Worm (Caenorhabditis elegans) whole organism, L4 larva: Measurements from ENCODE around the gene Y45G12B.2.

Experiments used
- Y48G9A.11 ChIP-seq: fragments of 200-800 bp; sonication (Bioruptor generic); IDR thresholded peaks from 2 replicates; pipeline ENCODE4 v1.3.6; 2022; ENCODE audit warnings: missing genetic modification reagents, missing genetic modification characterization, missing compliant biosample characterization
- Y75B8A.6 ChIP-seq: fragments of 200-800 bp; sonication (Bioruptor generic); IDR thresholded peaks from 2 replicates; pipeline ENCODE4 v1.3.6; 2022; ENCODE audit warnings: missing genetic modification reagents, missing genetic modification characterization, missing compliant biosample characterization
- ZK546.5 ChIP-seq, 2 experiments: sonication (generic microtip); optimal IDR thresholded peaks; 2 replicates each; lab custom pipeline; 2017; ENCODE audit warnings: missing biosample characterization in 2 of 2, missing genetic modification characterization in 2 of 2
- aha-1 ChIP-seq: fragments of 150-350 bp; peaks from one replicate; lab custom pipeline; 2014; ENCODE audit warnings: missing biosample characterization, missing genetic modification characterization
- ama-1 ChIP-seq: fragments of 150-350 bp; optimal IDR thresholded peaks from 2 replicates; lab custom pipeline; 2014; ENCODE audit warnings: inconsistent platforms, mixed read lengths
- dmd-9 ChIP-seq: fragments of 200-800 bp; sonication (Bioruptor generic); IDR thresholded peaks from 2 replicates; pipeline ENCODE4 v1.3.6; 2022; ENCODE audit warnings: missing genetic modification reagents, missing genetic modification characterization, missing compliant biosample characterization
- dpl-1 ChIP-seq: fragments of 150-350 bp; optimal IDR thresholded peaks from 2 replicates; lab custom pipeline; 2014; ENCODE audit warnings: missing biosample characterization, missing genetic modification reagents, missing genetic modification characterization
- egl-27 ChIP-seq: sonication (generic microtip); optimal IDR thresholded peaks from 3 replicates; lab custom pipeline; 2017; ENCODE audit warnings: missing biosample characterization, missing genetic modification reagents, missing genetic modification characterization
- gei-8 ChIP-seq: fragments of 200-800 bp; sonication (Bioruptor generic); optimal IDR thresholded peaks from 2 replicates; lab custom pipeline; 2018; ENCODE audit warnings: mild to moderate bottlenecking, missing genetic modification characterization, missing compliant biosample characterization
- lim-7 ChIP-seq: fragments of 200-800 bp; sonication (Bioruptor generic); IDR thresholded peaks from 2 replicates; pipeline ENCODE4 v1.3.6; 2022; ENCODE audit warnings: missing genetic modification characterization, missing compliant biosample characterization
- lin-39 ChIP-seq: fragments of 150-350 bp; optimal IDR thresholded peaks from 2 replicates; lab custom pipeline; 2014; ENCODE audit warnings: missing biosample characterization, missing genetic modification reagents, missing genetic modification characterization
- lir-3 ChIP-seq: sonication (generic microtip); optimal IDR thresholded peaks from 2 replicates; lab custom pipeline; 2016; ENCODE audit warnings: mild to moderate bottlenecking, missing genetic modification characterization, missing compliant biosample characterization
- mdl-1 ChIP-seq, 2 experiments: fragments of 150-350 bp in 1 of 2; sonication (generic microtip) in 1 of 2; optimal IDR thresholded peaks; 2 replicates each; lab custom pipeline; 2014 to 2017; ENCODE audit warnings: missing biosample characterization in 2 of 2, missing genetic modification characterization in 2 of 2
- mep-1 ChIP-seq: fragments of 150-350 bp; sonication (generic microtip); optimal IDR thresholded peaks from 3 replicates; lab custom pipeline; 2014; ENCODE audit warnings: missing biosample characterization, missing genetic modification characterization
- mes-2 ChIP-seq: sonication (generic microtip); optimal IDR thresholded peaks from 2 replicates; lab custom pipeline; 2016; ENCODE audit warnings: missing genotype, mild to moderate bottlenecking, missing genetic modification characterization, missing compliant biosample characterization; ENCODE audit not compliant: poor library complexity, severe bottlenecking
- nhr-237 ChIP-seq: sonication (generic microtip); optimal IDR thresholded peaks from 2 replicates; lab custom pipeline; 2017; ENCODE audit warnings: missing biosample characterization, missing genetic modification characterization
- nhr-28 ChIP-seq: fragments of 150-350 bp; optimal IDR thresholded peaks from 2 replicates; lab custom pipeline; 2014; ENCODE audit warnings: missing biosample characterization, missing genetic modification characterization
- nhr-42 ChIP-seq: fragments of 200-800 bp; sonication (Bioruptor generic); IDR thresholded peaks from 2 replicates; pipeline ENCODE4 v1.3.6; 2022; ENCODE audit warnings: missing genetic modification characterization, missing compliant biosample characterization
- pha-4 ChIP-seq, 2 experiments: fragments of 150-350 bp in 1 of 2; fragments of 200-800 bp in 1 of 2; sonication (Bioruptor generic) in 1 of 2; IDR thresholded peaks in 1 of 2; optimal IDR thresholded peaks in 1 of 2; 2 replicates each; pipeline versions ENCODE4 v1.3.6 to Lab custom; 2014 to 2022; ENCODE audit warnings: missing genetic modification characterization in 2 of 2, missing genetic modification reagents in 2 of 2, missing biosample characterization in 1 of 2, missing compliant biosample characterization in 1 of 2
- pqm-1 ChIP-seq: sonication (generic microtip); optimal IDR thresholded peaks from 2 replicates; lab custom pipeline; 2017; ENCODE audit warnings: missing biosample characterization, missing genetic modification characterization
- sdz-12 ChIP-seq: fragments of 200-800 bp; sonication (Bioruptor generic); optimal IDR thresholded peaks from 2 replicates; lab custom pipeline; 2018; ENCODE audit warnings: mild to moderate bottlenecking, missing genetic modification characterization, missing compliant biosample characterization
- set-16 ChIP-seq: fragments of 200-800 bp; sonication (Bioruptor generic); IDR thresholded peaks from 2 replicates; pipeline ENCODE4 v1.3.6; 2022; ENCODE audit warnings: missing genetic modification reagents, missing genetic modification characterization, missing compliant biosample characterization
- snpc-4 ChIP-seq: fragments of 150-350 bp; optimal IDR thresholded peaks from 2 replicates; lab custom pipeline; 2014; ENCODE audit warnings: missing biosample characterization, missing genetic modification characterization
- spr-1 ChIP-seq: sonication (generic microtip); optimal IDR thresholded peaks from 2 replicates; lab custom pipeline; 2016; ENCODE audit warnings: mild to moderate bottlenecking, missing genetic modification characterization, missing compliant biosample characterization
- tag-97 ChIP-seq: fragments of 200-800 bp; sonication (Bioruptor generic); IDR thresholded peaks from 2 replicates; pipeline ENCODE4 v1.3.6; 2022; ENCODE audit warnings: missing genetic modification characterization, missing compliant biosample characterization
- tra-1 ChIP-seq: fragments of 200-800 bp; sonication (Bioruptor generic); IDR thresholded peaks from 2 replicates; pipeline ENCODE4 v1.3.6; 2022; ENCODE audit warnings: missing genetic modification reagents, missing genetic modification characterization, missing compliant biosample characterization
- unc-130 ChIP-seq: sonication (generic microtip); optimal IDR thresholded peaks from 2 replicates; lab custom pipeline; 2016; ENCODE audit warnings: missing genetic modification reagents, missing genetic modification characterization, missing compliant biosample characterization
- vab-7 ChIP-seq: fragments of 200-800 bp; sonication (Bioruptor generic); IDR thresholded peaks from 2 replicates; pipeline ENCODE4 v1.3.6; 2022; ENCODE audit warnings: missing genetic modification reagents, missing genetic modification characterization, missing compliant biosample characterization
- zfp-2 ChIP-seq: sonication (generic microtip); optimal IDR thresholded peaks from 2 replicates; lab custom pipeline; 2016; ENCODE audit warnings: mild to moderate bottlenecking, missing genetic modification characterization, missing compliant biosample characterization
- zfp-3 ChIP-seq: fragments of 200-800 bp; sonication (Bioruptor generic); conservative IDR thresholded peaks from 2 replicates; pipeline ENCODE4 v1.3.6; 2022; ENCODE audit warnings: missing genetic modification reagents, missing genetic modification characterization, missing compliant biosample characterization
- zip-11 ChIP-seq: fragments of 200-800 bp; sonication (Bioruptor generic); IDR thresholded peaks from 2 replicates; pipeline ENCODE4 v1.3.6; 2022; ENCODE audit warnings: missing genetic modification characterization, missing compliant biosample characterization
- zip-2 ChIP-seq: fragments of 150-350 bp; optimal IDR thresholded peaks from 2 replicates; lab custom pipeline; 2014; ENCODE audit warnings: missing biosample characterization, missing genetic modification characterization
- ztf-11 ChIP-seq: fragments of 150-350 bp; optimal IDR thresholded peaks from 2 replicates; lab custom pipeline; 2014; ENCODE audit warnings: missing biosample characterization, missing genetic modification characterization

Gene Y45G12B.2

ce11 chrV:2738174-2738573 is 43.6 kb downstream of the Y45G12B.2 start, which contains the start of gene srg-56:
srg-56 (minus strand) TSS chrV:2738274.
- TF ChIP-seq lir-3 (no peak), tag-97 (GFP tag; lab: Robert Waterston, UW) (no peak), zfp-3 (no peak), spr-1 (tag; lab: Kevin White, UChicago) (no peak), dmd-9 (no peak), vab-7 (no peak), sdz-12 (GFP tag; lab: Kevin White, UChicago) (no peak), ztf-11 (no peak), mes-2 (tag; lab: Kevin White, UChicago) (no peak), egl-27 (tag; lab: Kevin White, UChicago) (no peak), Y48G9A.11 (GFP tag; lab: Robert Waterston, UW) (no peak), unc-130 (GFP tag; lab: Kevin White, UChicago) (no peak), lin-39 (tag; lab: Kevin White, UChicago) (no peak), ama-1 (lab: Kevin White, UChicago) (no peak)

ce11 chrV:2739607-2740006 is 45.0 kb downstream of the Y45G12B.2 start:
- TF ChIP-seq pha-4 (GFP tag; IDR thresholded peaks at IDR 0.05; lab: Robert Waterston, UW): no peak
- TF ChIP-seq pha-4 (tag; optimal IDR thresholded peaks at IDR 0.05; lab: Kevin White, UChicago): no peak
- TF ChIP-seq aha-1 (tag; lab: Kevin White, UChicago): peak; percentile 42
- no peak for TF ChIP-seq nhr-28 (tag; lab: Kevin White, UChicago)
- peak; percentile 84 for TF ChIP-seq set-16
- TF ChIP-seq lim-7 (GFP tag; lab: Robert Waterston, UW): 0 out of 2 replicates have a peak, but pooled peaks have one; percentile 18
- 0 out of 2 replicates have a peak, but pooled peaks have one; percentile 23 for TF ChIP-seq Y48G9A.11 (GFP tag; lab: Robert Waterston, UW)

- TF ChIP-seq snpc-4 (tag; lab: Kevin White, UChicago) (no peak), egl-27 (tag; lab: Kevin White, UChicago) (no peak), dpl-1 (GFP tag; lab: Kevin White, UChicago) (no peak), lin-39 (tag; lab: Kevin White, UChicago) (no peak), pqm-1 (tag; lab: Kevin White, UChicago) (no peak), tra-1 (GFP tag; lab: Robert Waterston, UW) (no peak), nhr-42 (GFP tag; lab: Robert Waterston, UW) (no peak), Y75B8A.6 (GFP tag; lab: Robert Waterston, UW) (no peak), zip-2 (tag; lab: Kevin White, UChicago) (no peak), gei-8 (GFP tag; lab: Kevin White, UChicago) (no peak), mdl-1 (tag; optimal IDR thresholded peaks at IDR 0.05; lab: Kevin White, UChicago) (no peak), nhr-237 (no peak), zip-11 (GFP tag; lab: Robert Waterston, UW) (no peak), unc-130 (GFP tag; lab: Kevin White, UChicago) (no peak), ZK546.5 (tag; optimal IDR thresholded peaks at IDR 0.05; lab: Kevin White, UChicago) (no peak), zfp-2 (no peak)
Observed at ce11 chrV:2740228-2740627, 45.7 kb downstream of the Y45G12B.2 start, which contains the start of gene srg-61. srg-61 (minus strand) TSS chrV:2740328.

- TF ChIP-seq mep-1 (tag; lab: Kevin White, UChicago) (no peak), gei-8 (GFP tag; lab: Kevin White, UChicago) (no peak)
- TF ChIP-seq, all 104 proteins: peak for 0
Observed at ce11 chrV:2742298-2742697, 47.7 kb downstream of the Y45G12B.2 start, which contains the start of gene srg-62. srg-62 (minus strand) TSS chrV:2742398.

ce11 chrV:2746404-2746803 is 51.8 kb downstream of the Y45G12B.2 start:
- no peak for TF ChIP-seq zfp-2
- TF ChIP-seq set-16: peak; percentile 85
- TF ChIP-seq, all 104 proteins: peak for 1
